Fruit fly (Drosophila melanogaster) whole organism, embryonic: ENCODE results near the gene Pif1B.

ENCODE experiments used
- ATbp ChIP-seq: fragments of 200-800 bp; sonication (Bioruptor generic); optimal IDR thresholded peaks from 2 replicates; lab custom pipeline; 2017; ENCODE audit warnings: missing biosample characterization, mild to moderate bottlenecking, missing genetic modification characterization, missing genetic modification reagents
- Asciz ChIP-seq: fragments of 200-800 bp; sonication (Bioruptor generic); optimal IDR thresholded peaks from 2 replicates; lab custom pipeline; 2017; ENCODE audit warnings: missing biosample characterization, mild to moderate bottlenecking, missing genetic modification characterization, missing genetic modification reagents
- CG10959 ChIP-seq: fragments of 200-800 bp; sonication (Bioruptor generic); IDR thresholded peaks from 2 replicates; pipeline ENCODE4 v1.3.6; 2022; ENCODE audit warnings: missing biosample characterization, missing genetic modification characterization
- CG11398 ChIP-seq: fragments of 200-800 bp; sonication (Bioruptor generic); optimal IDR thresholded peaks from 2 replicates; lab custom pipeline; 2016; ENCODE audit warnings: missing biosample characterization, missing genetic modification characterization
- CG12236 ChIP-seq: fragments of 200-800 bp; sonication (Bioruptor generic); optimal IDR thresholded peaks from 2 replicates; lab custom pipeline; 2016; ENCODE audit warnings: missing biosample characterization, missing genetic modification characterization
- CG12659 ChIP-seq: fragments of 200-800 bp; sonication (Bioruptor generic); optimal IDR thresholded peaks from 3 replicates; lab custom pipeline; 2017; ENCODE audit warnings: mild to moderate bottlenecking, missing biosample characterization, missing genetic modification reagents, missing genetic modification characterization
- CG13424 ChIP-seq: fragments of 200-800 bp; sonication (Bioruptor generic); optimal IDR thresholded peaks from 2 replicates; lab custom pipeline; 2019; ENCODE audit warnings: missing biosample characterization, mild to moderate bottlenecking, missing genetic modification characterization, moderate library complexity
- CG14667 ChIP-seq: fragments of 200-800 bp; sonication (Bioruptor generic); IDR thresholded peaks from 2 replicates; pipeline ENCODE4 v1.3.6; 2022; ENCODE audit warnings: missing biosample characterization, missing genetic modification characterization
- CG15269 ChIP-seq: fragments of 200-800 bp; sonication (Bioruptor generic); optimal IDR thresholded peaks from 2 replicates; lab custom pipeline; 2018; ENCODE audit warnings: missing biosample characterization, mild to moderate bottlenecking, missing genetic modification characterization, moderate library complexity
- CG15479 ChIP-seq: fragments of 200-800 bp; sonication (Bioruptor generic); optimal IDR thresholded peaks from 3 replicates; lab custom pipeline; 2019; ENCODE audit warnings: missing biosample characterization, mild to moderate bottlenecking, missing genetic modification characterization, moderate library complexity
- CG1792 ChIP-seq: fragments of 200-800 bp; sonication (Bioruptor generic); optimal IDR thresholded peaks from 2 replicates; lab custom pipeline; 2016; ENCODE audit warnings: missing biosample characterization, missing genetic modification characterization
- CG18476 ChIP-seq: fragments of 200-800 bp; sonication (Bioruptor generic); optimal IDR thresholded peaks from 2 replicates; lab custom pipeline; 2016; ENCODE audit warnings: missing biosample characterization, mild to moderate bottlenecking, missing genetic modification characterization
- CG18764 ChIP-seq: fragments of 200-800 bp; sonication (Bioruptor generic); optimal IDR thresholded peaks from 3 replicates; lab custom pipeline; 2016; ENCODE audit warnings: missing biosample characterization, missing genetic modification characterization
- CG2678 ChIP-seq: fragments of 200-800 bp; sonication (Bioruptor generic); optimal IDR thresholded peaks from 3 replicates; lab custom pipeline; 2019; ENCODE audit warnings: missing biosample characterization, mild to moderate bottlenecking, missing genetic modification characterization, moderate library complexity
- CG2712 ChIP-seq: fragments of 200-800 bp; optimal IDR thresholded peaks from 3 replicates; lab custom pipeline; 2019; ENCODE audit warnings: missing biosample characterization, mild to moderate bottlenecking, missing genetic modification characterization, moderate library complexity
- CG3847 ChIP-seq: fragments of 200-800 bp; sonication (Bioruptor generic); IDR thresholded peaks from 2 replicates; pipeline ENCODE4 v1.3.6; 2022; ENCODE audit warnings: missing biosample characterization, missing genetic modification characterization
- CG4730 ChIP-seq: fragments of 200-800 bp; sonication (Bioruptor generic); IDR thresholded peaks from 2 replicates; pipeline ENCODE4 v1.3.6; 2022; ENCODE audit warnings: missing biosample characterization, missing genetic modification characterization
- CG6689 ChIP-seq: fragments of 200-800 bp; sonication (Bioruptor generic); IDR thresholded peaks from 2 replicates; pipeline ENCODE4 v1.3.6; 2022; ENCODE audit warnings: missing biosample characterization, missing genetic modification characterization
- CG7745 ChIP-seq: fragments of 200-800 bp; sonication (Bioruptor generic); optimal IDR thresholded peaks from 2 replicates; lab custom pipeline; 2018; ENCODE audit warnings: missing biosample characterization, mild to moderate bottlenecking, missing genetic modification characterization, moderate library complexity
- CG7928 ChIP-seq: fragments of 200-800 bp; sonication (Bioruptor generic); optimal IDR thresholded peaks from 2 replicates; lab custom pipeline; 2017; ENCODE audit warnings: missing biosample characterization, mild to moderate bottlenecking, missing genetic modification characterization
- CG8290 ChIP-seq, 3 experiments: fragments of 200-800 bp; sonication (Bioruptor generic); optimal IDR thresholded peaks; 2 replicates each; lab custom pipeline; 2016 to 2019; ENCODE audit warnings: missing biosample characterization in 3 of 3, missing genetic modification characterization in 3 of 3, mild to moderate bottlenecking in 2 of 3, moderate library complexity in 1 of 3
- CG9609 ChIP-seq: fragments of 200-800 bp; sonication (Bioruptor generic); optimal IDR thresholded peaks from 3 replicates; lab custom pipeline; 2016; ENCODE audit warnings: missing biosample characterization, missing genetic modification characterization
- CG9932 ChIP-seq: fragments of 200-800 bp; sonication (Bioruptor generic); IDR thresholded peaks from 2 replicates; pipeline ENCODE4 v1.3.6; 2022; ENCODE audit warnings: missing biosample characterization, missing genetic modification characterization
- Dfd ChIP-seq, 2 experiments: fragments of >200 bp; optimal IDR thresholded peaks; 2 replicates each; lab custom pipeline; 2017; ENCODE audit warnings: missing biosample characterization in 2 of 2, missing genetic modification characterization in 2 of 2
- Dp ChIP-seq: fragments of 200-800 bp; sonication (Bioruptor generic); optimal IDR thresholded peaks from 2 replicates; lab custom pipeline; 2018; ENCODE audit warnings: missing biosample characterization, mild to moderate bottlenecking, missing genetic modification characterization, moderate library complexity
- E2f2 ChIP-seq: fragments of 200-800 bp; sonication (Bioruptor generic); IDR thresholded peaks from 2 replicates; pipeline ENCODE4 v1.3.6; 2022; ENCODE audit warnings: missing biosample characterization, missing genetic modification characterization
- Fer1 ChIP-seq: fragments of 200-800 bp; sonication (Bioruptor generic); optimal IDR thresholded peaks from 2 replicates; lab custom pipeline; 2017; ENCODE audit warnings: missing biosample characterization, mild to moderate bottlenecking, missing genetic modification characterization
- GATAe ChIP-seq: fragments of 200-800 bp; sonication (Bioruptor generic); conservative IDR thresholded peaks from 2 replicates; pipeline ENCODE4 v1.3.6; 2022; ENCODE audit warnings: missing biosample characterization, missing genetic modification characterization
- H2.0 ChIP-seq: fragments of 200-800 bp; sonication (Bioruptor generic); IDR thresholded peaks from 2 replicates; pipeline ENCODE4 v1.3.6; 2022; ENCODE audit warnings: missing biosample characterization, missing genetic modification characterization
- HHEX ChIP-seq: fragments of 200-800 bp; sonication (Bioruptor generic); optimal IDR thresholded peaks from 3 replicates; lab custom pipeline; 2017; ENCODE audit warnings: missing biosample characterization, mild to moderate bottlenecking, missing genetic modification characterization, missing genetic modification reagents
- Nf-YC ChIP-seq: fragments of 200-800 bp; optimal IDR thresholded peaks from 3 replicates; lab custom pipeline; 2019; ENCODE audit warnings: missing biosample characterization, mild to moderate bottlenecking, missing genetic modification characterization, moderate library complexity
- PHDP ChIP-seq: fragments of 200-800 bp; sonication (Bioruptor generic); optimal IDR thresholded peaks from 3 replicates; lab custom pipeline; 2018; ENCODE audit warnings: missing biosample characterization, mild to moderate bottlenecking, missing genetic modification characterization, moderate library complexity
- Pdp1 ChIP-seq, 2 experiments: fragments of 200-800 bp; sonication (Bioruptor generic); optimal IDR thresholded peaks; 3 replicates each; lab custom pipeline; 2016; ENCODE audit warnings: missing biosample characterization in 2 of 2, missing genetic modification characterization in 2 of 2, mild to moderate bottlenecking in 1 of 2, moderate library complexity in 1 of 2
- Trl ChIP-seq, 3 experiments: fragments of >200 bp in 2 of 3; fragments of 200-800 bp in 1 of 3; sonication (Bioruptor generic) in 1 of 3; optimal IDR thresholded peaks; 2 replicates in 1 of 3; 3 replicates in 2 of 3; lab custom pipeline; 2016 to 2017; ENCODE audit warnings: missing biosample characterization in 1 of 3, missing genetic modification characterization in 1 of 3
- crc ChIP-seq: fragments of 200-800 bp; sonication (Bioruptor generic); optimal IDR thresholded peaks from 2 replicates; lab custom pipeline; 2016; ENCODE audit warnings: missing biosample characterization, missing genetic modification characterization
- esg ChIP-seq: fragments of 200-800 bp; sonication (Bioruptor generic); conservative IDR thresholded peaks from 2 replicates; pipeline ENCODE4 v1.3.6; 2022; ENCODE audit warnings: missing biosample characterization, missing genetic modification characterization
- exex ChIP-seq: fragments of 200-800 bp; sonication (Bioruptor generic); optimal IDR thresholded peaks from 4 replicates; lab custom pipeline; 2018; ENCODE audit warnings: missing biosample characterization, mild to moderate bottlenecking, missing genetic modification characterization, moderate library complexity
- fd3F ChIP-seq: fragments of 200-800 bp; sonication (Bioruptor generic); optimal IDR thresholded peaks from 2 replicates; lab custom pipeline; 2018; ENCODE audit warnings: missing biosample characterization, mild to moderate bottlenecking, missing genetic modification characterization, moderate library complexity
- gro ChIP-seq: fragments of 200-800 bp; sonication (Bioruptor generic); optimal IDR thresholded peaks from 2 replicates; lab custom pipeline; 2016; ENCODE audit warnings: missing biosample characterization, missing genetic modification characterization
- h ChIP-seq: fragments of >200 bp; optimal IDR thresholded peaks from 2 replicates; lab custom pipeline; 2017
- lbe ChIP-seq: fragments of 200-800 bp; sonication (Bioruptor generic); optimal IDR thresholded peaks from 2 replicates; lab custom pipeline; 2016; ENCODE audit warnings: missing biosample characterization, mild to moderate bottlenecking, missing genetic modification characterization
- org-1 ChIP-seq: fragments of 200-800 bp; sonication (Bioruptor generic); optimal IDR thresholded peaks from 2 replicates; lab custom pipeline; 2017; ENCODE audit warnings: missing biosample characterization, missing genetic modification characterization
- psq ChIP-seq: fragments of 200-800 bp; sonication (Bioruptor generic); optimal IDR thresholded peaks from 2 replicates; lab custom pipeline; 2017; ENCODE audit warnings: missing biosample characterization, missing genetic modification characterization
- repo ChIP-seq: fragments of 200-800 bp; sonication (Bioruptor generic); optimal IDR thresholded peaks from 2 replicates; lab custom pipeline; 2016; ENCODE audit warnings: missing biosample characterization, missing genetic modification characterization
- ro ChIP-seq: fragments of 200-800 bp; sonication (Bioruptor generic); IDR thresholded peaks from 2 replicates; pipeline ENCODE4 v1.3.6; 2022; ENCODE audit warnings: missing biosample characterization, missing genetic modification characterization
- seq ChIP-seq: fragments of 200-800 bp; sonication (Bioruptor generic); IDR thresholded peaks from 2 replicates; pipeline ENCODE4 v1.3.6; 2022; ENCODE audit warnings: missing biosample characterization, missing genetic modification characterization
- sqz ChIP-seq: fragments of 200-800 bp; sonication (Bioruptor generic); optimal IDR thresholded peaks from 3 replicates; lab custom pipeline; 2018; ENCODE audit warnings: missing biosample characterization, mild to moderate bottlenecking, missing genetic modification characterization
- wek ChIP-seq: fragments of 200-800 bp; sonication (Bioruptor generic); optimal IDR thresholded peaks from 3 replicates; lab custom pipeline; 2018; ENCODE audit warnings: missing biosample characterization, mild to moderate bottlenecking, missing genetic modification characterization, moderate library complexity
- wor ChIP-seq: fragments of 200-800 bp; sonication (Bioruptor generic); IDR thresholded peaks from 2 replicates; pipeline ENCODE4 v1.3.6; 2022; ENCODE audit warnings: missing biosample characterization, missing genetic modification characterization
- z ChIP-seq: fragments of 200-800 bp; sonication (Bioruptor generic); IDR thresholded peaks from 3 replicates; pipeline ENCODE4 v1.3.6; 2022; ENCODE audit warnings: missing biosample characterization, missing genetic modification characterization

The Pif1B gene

dm6 chr3R:8819551-8820057, 18.6 kb upstream of the Pif1B start (continued):
- TF ChIP-seq CG9932 (GFP tag; lab: Robert Waterston, UW) (peak; percentile 32; the same call in 1 of the 2 replicates), ro (no peak), CG14667 (no peak), CG7928 (GFP tag; lab: Kevin White, UChicago) (no peak), CG2678 (tag; lab: Kevin White, UChicago) (peak; percentile 42), CG6689 (GFP tag; lab: Robert Waterston, UW) (no peak), CG8290 (GFP tag; optimal IDR thresholded peaks at IDR 0.05; lab: Kevin White, UChicago) (no peak), CG8290 (tag; optimal IDR thresholded peaks at IDR 0.05; lab: Kevin White, UChicago) (peak in 1 of 2 experiments; percentile 81), z (GFP tag; lab: Robert Waterston, UW) (no peak), fd3F (peak; percentile 25), CG18764 (GFP tag; lab: Kevin White, UChicago) (no peak), CG2712 (tag; lab: Kevin White, UChicago) (no peak), lbe (GFP tag; lab: Kevin White, UChicago) (peak; percentile 11), crc (GFP tag; lab: Kevin White, UChicago) (no peak), wek (no peak), CG18476 (peak; percentile 19), CG15479 (GFP tag; lab: Kevin White, UChicago) (peak; percentile 83), H2.0 (no peak), Asciz (GFP tag; lab: Kevin White, UChicago) (no peak), CG13424 (tag; lab: Kevin White, UChicago) (no peak), HHEX (GFP tag; lab: Kevin White, UChicago) (peak; percentile 14), seq (peak; percentile 39; the same call in 1 of the 2 replicates), E2f2 (GFP tag; lab: Robert Waterston, UW) (peak; percentile 19; the same call in 1 of the 2 replicates), ATbp (GFP tag; lab: Kevin White, UChicago) (peak; percentile 14), CG4730 (GFP tag; lab: Robert Waterston, UW) (no peak), PHDP (tag; lab: Kevin White, UChicago) (peak; percentile 48), Dp (GFP tag; lab: Kevin White, UChicago) (no peak), GATAe (GFP tag; lab: Robert Waterston, UW) (no peak), CG10959 (GFP tag; lab: Robert Waterston, UW) (no peak), CG1792 (GFP tag; lab: Kevin White, UChicago) (no peak), CG7745 (tag; lab: Kevin White, UChicago) (no peak), h (lab: Kevin White, UChicago) (no peak), sqz (peak; percentile 55), Fer1 (GFP tag; lab: Kevin White, UChicago) (peak; percentile 55), esg (GFP tag; lab: Robert Waterston, UW) (no peak), gro (no peak), wor (GFP tag; lab: Robert Waterston, UW) (no peak), Trl (optimal IDR thresholded peaks at IDR 0.05; lab: Kevin White, UChicago) (no peak), Trl (GFP tag; optimal IDR thresholded peaks at IDR 0.05; lab: Kevin White, UChicago) (no peak), Pdp1 (GFP tag; optimal IDR thresholded peaks at IDR 0.05; lab: Kevin White, UChicago) (peak in 1 of 2 experiments; percentile 57), CG9609 (GFP tag; lab: Kevin White, UChicago) (no peak), CG11398 (GFP tag; lab: Kevin White, UChicago) (no peak), CG12236 (GFP tag; lab: Kevin White, UChicago) (no peak), CG15269 (tag; lab: Kevin White, UChicago) (peak; percentile 23), CG12659 (GFP tag; lab: Kevin White, UChicago) (peak; percentile 4), org-1 (GFP tag; lab: Kevin White, UChicago) (peak; percentile 27), exex (no peak), Nf-YC (tag; lab: Kevin White, UChicago) (no peak), CG3847 (peak; percentile 26; the same call in 1 of the 2 replicates), Dfd (GFP tag; optimal IDR thresholded peaks at IDR 0.05; lab: Kevin White, UChicago) (no peak), psq (no peak), repo (GFP tag; lab: Kevin White, UChicago) (no peak)
